Fruit fly (Drosophila melanogaster): Measurements from ENCODE around the gene hb.

hb gene

dm6 chr3R:8697772-8698259 is at the start of gene hb:
hb (minus strand) TSS chr3R:8697822.
- TF ChIP-seq CG8478 (optimal IDR thresholded peaks at IDR 0.05) (no peak), CTCF (optimal IDR thresholded peaks at IDR 0.05) (no peak)

dm6 chr3R:8746354-8746753 is 48.7 kb upstream of the hb start:
- TF ChIP-seq CG8478 (optimal IDR thresholded peaks at IDR 0.05) (no peak), CTCF (optimal IDR thresholded peaks at IDR 0.05) (no peak)

- TF ChIP-seq CTCF (optimal IDR thresholded peaks at IDR 0.05): no peak
- TF ChIP-seq CG8478 (optimal IDR thresholded peaks at IDR 0.05): no peak
These were observed 46.6 kb upstream of the hb start for dm6 chr3R:8744198-8744597.

- TF ChIP-seq CTCF (optimal IDR thresholded peaks at IDR 0.05): no peak
- no peak for TF ChIP-seq CG8478 (optimal IDR thresholded peaks at IDR 0.05)
These were observed 45.0 kb upstream of the hb start for dm6 chr3R:8742661-8743060.

- TF ChIP-seq CG8478 (optimal IDR thresholded peaks at IDR 0.05): no peak
- TF ChIP-seq CTCF (optimal IDR thresholded peaks at IDR 0.05): no peak
These were observed 44.3 kb upstream of the hb start for dm6 chr3R:8741941-8742340.

- TF ChIP-seq CG8478 (optimal IDR thresholded peaks at IDR 0.05) (no peak), CTCF (optimal IDR thresholded peaks at IDR 0.05) (no peak)
These were observed 43.6 kb upstream of the hb start for dm6 chr3R:8741248-8741647.

- TF ChIP-seq CTCF (optimal IDR thresholded peaks at IDR 0.05) (no peak), CG8478 (optimal IDR thresholded peaks at IDR 0.05) (no peak)
These were observed 42.5 kb upstream of the hb start for dm6 chr3R:8740118-8740517.

dm6 chr3R:8739161-8739783 is 41.6 kb upstream of the hb start:
- TF ChIP-seq CG8478 (optimal IDR thresholded peaks at IDR 0.05) (no peak), CTCF (optimal IDR thresholded peaks at IDR 0.05) (no peak)

- TF ChIP-seq CTCF (optimal IDR thresholded peaks at IDR 0.05) (no peak), CG8478 (optimal IDR thresholded peaks at IDR 0.05) (no peak)
These were observed 34.1 kb upstream of the hb start, which contains the start of the genes M1BP and CG8202 for dm6 chr3R:8731597-8732263. M1BP (minus strand) TSS chr3R:8731698. CG8202 (plus strand) TSS chr3R:8732091.

dm6 chr3R:8729542-8729941 is 31.9 kb upstream of the hb start, which contains the start of gene ranshi:
ranshi (minus strand) TSS chr3R:8729693.
- TF ChIP-seq CTCF (optimal IDR thresholded peaks at IDR 0.05) (no peak), CG8478 (optimal IDR thresholded peaks at IDR 0.05) (no peak)

- TF ChIP-seq CG8478 (optimal IDR thresholded peaks at IDR 0.05) (no peak), CTCF (optimal IDR thresholded peaks at IDR 0.05) (no peak)
These were observed 29.0 kb upstream of the hb start, which contains the start of gene CG8159 for dm6 chr3R:8726632-8727031. CG8159 (plus strand) TSS chr3R:8726854.

- no peak for TF ChIP-seq CG8478 (optimal IDR thresholded peaks at IDR 0.05)
- no peak for TF ChIP-seq CTCF (optimal IDR thresholded peaks at IDR 0.05)
These were observed 27.6 kb upstream of the hb start, which contains the start of gene ouib for dm6 chr3R:8725179-8725578. ouib (plus strand) TSS chr3R:8725479.

dm6 chr3R:8722962-8723548 is 25.4 kb upstream of the hb start, which contains the start of gene nom:
nom (plus strand) TSS chr3R:8723174.
- TF ChIP-seq CTCF (optimal IDR thresholded peaks at IDR 0.05): no peak

- TF ChIP-seq CG8478 (optimal IDR thresholded peaks at IDR 0.05): no peak
- no peak for TF ChIP-seq CTCF (optimal IDR thresholded peaks at IDR 0.05)
These were observed 23.4 kb upstream of the hb start, which contains the start of gene CG8136 for dm6 chr3R:8721071-8721470. CG8136 (plus strand) TSS chr3R:8721371.

dm6 chr3R:8718898-8719297 is 21.3 kb upstream of the hb start, which contains the start of gene CG11760:
CG11760 (plus strand) TSS chr3R:8719198.
- TF ChIP-seq CG8478 (optimal IDR thresholded peaks at IDR 0.05) (no peak), CTCF (optimal IDR thresholded peaks at IDR 0.05) (no peak)

- TF ChIP-seq CG8478 (optimal IDR thresholded peaks at IDR 0.05) (no peak), CTCF (optimal IDR thresholded peaks at IDR 0.05) (no peak)
These were observed 20.7 kb upstream of the hb start, which contains the start of gene Cks85A for dm6 chr3R:8718356-8718755. Cks85A (minus strand) TSS chr3R:8718456.
